Worm (Caenorhabditis elegans): ENCODE data around the gene Y32H12A.1.

The Y32H12A.1 gene

DNA sequence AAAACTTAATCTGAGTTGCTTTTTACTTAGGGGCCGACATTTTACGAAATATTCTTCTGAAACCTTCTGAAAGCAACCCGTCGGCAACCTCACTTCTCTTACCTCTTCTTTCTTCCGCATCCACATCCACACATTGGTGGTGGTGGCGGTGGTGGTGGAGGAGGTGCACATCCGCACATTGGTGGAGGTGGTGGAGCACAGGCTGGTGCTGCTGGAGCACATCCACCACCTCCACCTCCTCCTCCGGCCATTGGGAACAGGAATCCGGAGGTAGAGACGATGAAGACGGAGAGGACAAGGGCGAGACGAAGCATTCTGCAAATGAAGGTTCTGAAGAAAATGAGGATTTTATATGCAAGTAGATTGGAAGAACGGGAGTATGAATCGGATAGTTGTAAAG, 51.7 kb downstream of the Y32H12A.1 start, which contains the start of gene grl-22:
Gene grl-22, minus strand, starts transcription at position 332 of the 400 bp plus-strand sequence.
- no peak for TF ChIP-seq aly-1 (tag; optimal IDR thresholded peaks at IDR 0.05)
- TF ChIP-seq tbx-11 (GFP tag; IDR thresholded peaks at IDR 0.05) = no peak
- TF ChIP-seq sea-1 (GFP tag; conservative IDR thresholded peaks at IDR 0.05) = no peak
- no peak for TF ChIP-seq ceh-13 (GFP tag; optimal IDR thresholded peaks at IDR 0.05)

Data from whole organism, early embryonic.